Fruit fly (Drosophila melanogaster): ENCODE measurements around the gene CG42450.

CG42450 gene

dm6 chrX:18813049-18813448, at the start of gene CG42450:
TSS of gene CG42450 (plus strand) at chrX:18813297.
- 0 out of 3 replicates have a peak, but pooled peaks have one; percentile 15 for TF ChIP-seq CG4496 (GFP tag; IDR thresholded peaks at IDR 0.05)
- TF ChIP-seq rn (GFP tag; IDR thresholded peaks at IDR 0.05): no peak

- TF ChIP-seq CG13204 (GFP tag; optimal IDR thresholded peaks at IDR 0.05) (no peak), CG17806 (tag; optimal IDR thresholded peaks at IDR 0.05) (no peak), CG14655 (GFP tag; optimal IDR thresholded peaks at IDR 0.05) (no peak), CG15710 (tag; optimal IDR thresholded peaks at IDR 0.05) (no peak), Pif1A (GFP tag; optimal IDR thresholded peaks at IDR 0.05) (no peak), CG8301 (tag; optimal IDR thresholded peaks at IDR 0.05) (no peak), CG10348 (GFP tag; IDR thresholded peaks at IDR 0.05) (no peak), EcR (GFP tag; optimal IDR thresholded peaks at IDR 0.05) (no peak), Snoo (tag; optimal IDR thresholded peaks at IDR 0.05) (no peak), CG8159 (tag; optimal IDR thresholded peaks at IDR 0.05) (no peak), CG4496 (GFP tag; IDR thresholded peaks at IDR 0.05) (no peak), CG12605 (GFP tag; IDR thresholded peaks at IDR 0.05) (no peak), Pif1B (GFP tag; optimal IDR thresholded peaks at IDR 0.05) (no peak), CG34367 (tag; optimal IDR thresholded peaks at IDR 0.05) (no peak), fd96Ca (GFP tag; IDR thresholded peaks at IDR 0.05) (no peak), rn (GFP tag; IDR thresholded peaks at IDR 0.05) (no peak), CG32121 (GFP tag; IDR thresholded peaks at IDR 0.05) (no peak), CG9948 (tag; optimal IDR thresholded peaks at IDR 0.05) (no peak)
These were observed 41.7 kb upstream of the CG42450 start for dm6 chrX:18771356-18771755.

dm6 chrX:18771995-18772394, 41.1 kb upstream of the CG42450 start:
- TF ChIP-seq CG4496 (GFP tag; IDR thresholded peaks at IDR 0.05) (peak; percentile 61; the same call in 2 of the 3 replicates), Snoo (tag; optimal IDR thresholded peaks at IDR 0.05) (no peak)

- no peak for TF ChIP-seq EcR (GFP tag; optimal IDR thresholded peaks at IDR 0.05)
- 0 out of 3 replicates have a peak, but pooled peaks have one; percentile 23 for TF ChIP-seq CG4496 (GFP tag; IDR thresholded peaks at IDR 0.05)
- no peak for TF ChIP-seq Snoo (tag; optimal IDR thresholded peaks at IDR 0.05)
- TF ChIP-seq CG32121 (GFP tag; IDR thresholded peaks at IDR 0.05): 0 out of 2 replicates have a peak, but pooled peaks have one; percentile 16
- peak; percentile 43 for TF ChIP-seq CG13204 (GFP tag; optimal IDR thresholded peaks at IDR 0.05)
These were observed 39.3 kb upstream of the CG42450 start, which contains the start of gene CCKLR-17D3 for dm6 chrX:18773817-18774216. TSS of gene CCKLR-17D3 (minus strand) at chrX:18774027.

DNA sequence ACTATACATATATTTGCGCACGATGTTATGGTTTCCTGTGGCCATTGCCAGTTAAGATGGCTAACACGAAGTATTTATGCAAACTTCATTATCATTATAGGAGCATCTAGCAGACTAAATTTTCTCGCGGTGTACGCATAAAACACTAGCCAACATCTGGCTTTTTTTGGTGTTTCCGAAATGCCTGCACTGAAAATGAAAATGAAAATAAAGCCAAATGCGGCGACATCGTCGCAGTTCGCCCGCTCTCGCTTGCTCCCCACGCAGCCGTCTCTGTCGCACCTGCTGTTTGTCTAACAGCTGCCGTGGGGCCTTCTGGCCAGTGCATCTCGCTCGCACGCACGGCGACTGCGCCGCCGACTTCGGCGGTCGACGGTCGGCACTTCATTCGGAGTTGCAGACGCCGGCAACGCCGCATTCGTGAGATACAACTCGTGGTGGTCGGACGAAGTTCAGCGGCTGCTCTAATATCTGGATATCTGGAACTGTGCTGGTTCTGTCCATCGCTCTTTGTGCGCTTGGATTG, 38.2 kb upstream of the CG42450 start, which contains the start of gene CG6891:
CG6891 (plus strand) TSS at position 411 of the 526 bp plus-strand sequence.
- peak; percentile 18 for TF ChIP-seq CG9948 (tag; optimal IDR thresholded peaks at IDR 0.05)
- TF ChIP-seq Snoo (tag; optimal IDR thresholded peaks at IDR 0.05): peak; percentile 73
- TF ChIP-seq fd96Ca (GFP tag; IDR thresholded peaks at IDR 0.05): peak; percentile 67; the same call in 2 of the 3 replicates
- peak; percentile 21 for TF ChIP-seq CG8159 (tag; optimal IDR thresholded peaks at IDR 0.05)
- TF ChIP-seq CG10348 (GFP tag; IDR thresholded peaks at IDR 0.05): no peak
- TF ChIP-seq Pif1B (GFP tag; optimal IDR thresholded peaks at IDR 0.05): peak; percentile 40
- peak; percentile 99 for TF ChIP-seq CG13204 (GFP tag; optimal IDR thresholded peaks at IDR 0.05)
- TF ChIP-seq gl (tag; optimal IDR thresholded peaks at IDR 0.05): no peak
- peak; percentile 34 for TF ChIP-seq CG17806 (tag; optimal IDR thresholded peaks at IDR 0.05)
- no peak for TF ChIP-seq CG34367 (tag; optimal IDR thresholded peaks at IDR 0.05)
- peak; percentile 76 for TF ChIP-seq EcR (GFP tag; optimal IDR thresholded peaks at IDR 0.05)
- peak; percentile 27 for TF ChIP-seq CG15710 (tag; optimal IDR thresholded peaks at IDR 0.05)
- peak; percentile 78 for TF ChIP-seq CG4496 (GFP tag; IDR thresholded peaks at IDR 0.05)
- TF ChIP-seq CG32121 (GFP tag; IDR thresholded peaks at IDR 0.05): peak; percentile 70
- peak; percentile 70 for TF ChIP-seq CG14655 (GFP tag; optimal IDR thresholded peaks at IDR 0.05)
- TF ChIP-seq Pif1A (GFP tag; optimal IDR thresholded peaks at IDR 0.05): peak; percentile 18
- TF ChIP-seq CG8301 (tag; optimal IDR thresholded peaks at IDR 0.05): peak; percentile 47
- TF ChIP-seq CG12605 (GFP tag; IDR thresholded peaks at IDR 0.05): peak; percentile 41; the same call in 1 of the 2 replicates
- peak; percentile 63 for TF ChIP-seq Ets98B (GFP tag; IDR thresholded peaks at IDR 0.05)
- TF ChIP-seq rn (GFP tag; IDR thresholded peaks at IDR 0.05): no peak
- TF ChIP-seq D1 (tag; optimal IDR thresholded peaks at IDR 0.05): no peak

- TF ChIP-seq gl (tag; optimal IDR thresholded peaks at IDR 0.05): peak; percentile 72
- TF ChIP-seq rn (GFP tag; IDR thresholded peaks at IDR 0.05): no peak
- TF ChIP-seq CG34367 (tag; optimal IDR thresholded peaks at IDR 0.05): peak; percentile 87
- TF ChIP-seq CG14655 (GFP tag; optimal IDR thresholded peaks at IDR 0.05): peak; percentile 94
- TF ChIP-seq CG17806 (tag; optimal IDR thresholded peaks at IDR 0.05): peak; percentile 83
- TF ChIP-seq EcR (GFP tag; optimal IDR thresholded peaks at IDR 0.05): peak; percentile 67
- peak; percentile 89 for TF ChIP-seq CG13204 (GFP tag; optimal IDR thresholded peaks at IDR 0.05)
- TF ChIP-seq CG10348 (GFP tag; IDR thresholded peaks at IDR 0.05): no peak
- TF ChIP-seq CG12605 (GFP tag; IDR thresholded peaks at IDR 0.05): peak; percentile 11; the same call in 1 of the 2 replicates
- peak; percentile 91 for TF ChIP-seq CG9948 (tag; optimal IDR thresholded peaks at IDR 0.05)
- peak; percentile 56; the same call in 1 of the 3 replicates for TF ChIP-seq fd96Ca (GFP tag; IDR thresholded peaks at IDR 0.05)
- peak; percentile 86 for TF ChIP-seq Snoo (tag; optimal IDR thresholded peaks at IDR 0.05)
- no peak; the same call in 1 of the 2 replicates for TF ChIP-seq Ets98B (GFP tag; IDR thresholded peaks at IDR 0.05)
- peak; percentile 84 for TF ChIP-seq D1 (tag; optimal IDR thresholded peaks at IDR 0.05)
- peak; percentile 87 for TF ChIP-seq CG8301 (tag; optimal IDR thresholded peaks at IDR 0.05)
- TF ChIP-seq Pif1A (GFP tag; optimal IDR thresholded peaks at IDR 0.05): peak; percentile 78
- TF ChIP-seq CG8159 (tag; optimal IDR thresholded peaks at IDR 0.05): peak; percentile 93
- peak; percentile 92 for TF ChIP-seq CG15710 (tag; optimal IDR thresholded peaks at IDR 0.05)
- peak; percentile 48; the same call in 1 of the 3 replicates for TF ChIP-seq CG4496 (GFP tag; IDR thresholded peaks at IDR 0.05)
- TF ChIP-seq CG32121 (GFP tag; IDR thresholded peaks at IDR 0.05): no peak; the same call in 1 of the 2 replicates
- peak; percentile 72 for TF ChIP-seq Pif1B (GFP tag; optimal IDR thresholded peaks at IDR 0.05)
These were observed 37.1 kb upstream of the CG42450 start for dm6 chrX:18775839-18776538.

All from whole organism, pupa.